Worm (Caenorhabditis elegans) whole organism, L2 larva: ENCODE measurements around the gene col-171.

Experiments used
- R02D3.7 ChIP-seq: fragments of 150-350 bp; optimal IDR thresholded peaks from 2 replicates; lab custom pipeline; 2014; ENCODE audit warnings: missing biosample characterization, missing genetic modification characterization
- elt-1 ChIP-seq: fragments of 150-350 bp; optimal IDR thresholded peaks from 2 replicates; lab custom pipeline; 2014; ENCODE audit warnings: missing biosample characterization, missing genetic modification characterization
- fos-1 ChIP-seq: fragments of 150-350 bp; optimal IDR thresholded peaks from 2 replicates; lab custom pipeline; 2014; ENCODE audit warnings: missing biosample characterization, missing genetic modification characterization
- nhr-11 ChIP-seq: fragments of 150-350 bp; optimal IDR thresholded peaks from 2 replicates; lab custom pipeline; 2014; ENCODE audit warnings: missing biosample characterization, missing genetic modification characterization
- nhr-6 ChIP-seq: fragments of 150-350 bp; optimal IDR thresholded peaks from 2 replicates; lab custom pipeline; 2014; ENCODE audit warnings: missing biosample characterization, missing genetic modification characterization
- nhr-77 ChIP-seq: fragments of 150-350 bp; optimal IDR thresholded peaks from 2 replicates; lab custom pipeline; 2014; ENCODE audit warnings: missing biosample characterization, missing genetic modification characterization
- skn-1 ChIP-seq: sonication (generic microtip); optimal IDR thresholded peaks from 2 replicates; lab custom pipeline; 2017; ENCODE audit warnings: missing biosample characterization, missing genetic modification characterization
- snpc-4 ChIP-seq: fragments of 150-350 bp; optimal IDR thresholded peaks from 2 replicates; lab custom pipeline; 2014; ENCODE audit warnings: missing biosample characterization, missing genetic modification characterization
- unc-62 ChIP-seq: fragments of 150-350 bp; optimal IDR thresholded peaks from 2 replicates; lab custom pipeline; 2014; ENCODE audit warnings: missing biosample characterization, missing genetic modification reagents, missing genetic modification characterization

DNA sequence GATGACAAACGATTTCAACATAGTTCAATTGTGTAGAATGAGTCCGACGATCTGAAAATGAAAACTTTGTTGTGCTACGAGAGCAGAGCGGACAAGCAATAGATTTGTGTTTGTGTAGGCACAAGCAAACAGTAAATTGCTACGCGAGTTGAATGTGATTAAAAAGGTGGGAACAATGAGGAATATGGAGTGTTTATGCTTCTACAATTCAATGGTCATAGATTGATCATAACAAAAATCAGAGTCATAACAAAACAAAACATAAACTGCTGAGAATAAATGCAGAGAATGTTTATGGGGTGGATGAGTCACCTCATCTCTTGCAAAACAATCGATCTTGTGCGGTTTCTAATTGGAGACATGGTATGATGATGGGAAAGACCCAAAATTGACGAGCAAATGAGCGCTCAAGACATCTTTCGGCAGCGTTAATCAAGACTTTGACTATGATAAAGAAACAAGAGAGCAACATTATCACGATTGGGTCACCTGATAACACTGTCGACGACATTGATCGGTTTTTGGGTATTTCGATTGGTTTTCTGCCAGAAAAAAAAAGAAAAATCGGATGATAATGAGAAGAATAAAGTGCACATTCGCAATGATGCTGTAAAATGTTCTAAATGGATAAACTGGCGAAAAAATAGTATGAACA is 43.7 kb downstream of the col-171 start, which contains the start of gene lmp-1:
- no peak for TF ChIP-seq nhr-77 (tag; lab: Kevin White, UChicago)
- TF ChIP-seq R02D3.7 (tag; lab: Kevin White, UChicago) = no peak
- no peak for TF ChIP-seq elt-1 (tag; lab: Kevin White, UChicago)
- no peak for TF ChIP-seq skn-1 (tag; lab: Kevin White, UChicago)
- TF ChIP-seq nhr-6 (tag; lab: Kevin White, UChicago) = no peak
- no peak for TF ChIP-seq snpc-4 (tag; lab: Kevin White, UChicago)
- TF ChIP-seq fos-1 (tag; lab: Kevin White, UChicago) = peak; percentile 37
- no peak for TF ChIP-seq unc-62 (GFP tag; lab: Kevin White, UChicago)
- no peak for TF ChIP-seq nhr-11 (tag; lab: Kevin White, UChicago)
